Worm (Caenorhabditis elegans) whole organism, mixed stage, embryonic: ENCODE measurements around the gene C38C5.1.

Experiments
- ceh-39 ChIP-seq: fragments of 150-350 bp; optimal IDR thresholded peaks from 2 replicates; lab custom pipeline; 2014; ENCODE audit warnings: missing biosample characterization, missing genetic modification characterization
- nhr-12 ChIP-seq: fragments of 150-350 bp; optimal IDR thresholded peaks from 2 replicates; lab custom pipeline; 2014; ENCODE audit warnings: missing biosample characterization, missing genetic modification characterization
- nhr-237 ChIP-seq: fragments of 150-350 bp; optimal IDR thresholded peaks from 2 replicates; lab custom pipeline; 2014; ENCODE audit warnings: missing biosample characterization, missing genetic modification characterization
- nhr-76 ChIP-seq: sonication (generic microtip); optimal IDR thresholded peaks from 2 replicates; lab custom pipeline; 2017; ENCODE audit warnings: missing biosample characterization, missing genetic modification characterization

DNA sequence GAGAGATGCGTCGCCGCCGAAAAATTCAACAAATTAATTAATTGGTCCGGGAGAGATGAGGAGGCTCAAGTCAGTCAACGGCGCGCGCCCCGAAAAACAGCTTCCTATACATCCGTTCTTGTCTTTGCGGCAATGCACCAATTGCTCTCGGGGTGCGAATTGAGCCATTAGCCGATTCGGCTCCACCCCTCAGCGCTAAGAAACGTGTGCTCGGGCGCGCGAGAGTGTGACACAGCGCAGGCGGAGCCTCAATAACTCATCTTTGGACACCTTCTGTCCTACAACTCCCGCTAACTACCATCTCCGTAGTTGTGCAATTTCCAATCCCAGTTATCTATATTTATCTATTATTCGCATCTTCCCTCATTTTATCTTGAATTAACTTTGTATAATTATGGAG is 14.8 kb downstream of the C38C5.1 start:
- TF ChIP-seq nhr-76 (tag; lab: Kevin White, UChicago) = no peak
- no peak for TF ChIP-seq nhr-237 (tag; lab: Kevin White, UChicago)
- no peak for TF ChIP-seq ceh-39 (tag; lab: Kevin White, UChicago)
- no peak for TF ChIP-seq nhr-12
